Fruit fly (Drosophila melanogaster) whole organism, larva: ENCODE measurements around the gene CG32109.

Experiments
- noc ChIP-seq: fragments of 200-800 bp; sonication (Bioruptor generic); optimal IDR thresholded peaks from 3 replicates; lab custom pipeline; 2019; ENCODE audit warnings: missing biosample characterization, mild to moderate bottlenecking, missing genetic modification characterization, moderate library complexity

Gene CG32109

dm6 chr3L:12745121-12745770, at the start of gene CG32109:
TSS of gene CG32109 (plus strand) at chr3L:12745344.
- no peak for TF ChIP-seq noc (tag; lab: Kevin White, UChicago)

dm6 chr3L:12695695-12696094, 49.4 kb upstream of the CG32109 start:
- TF ChIP-seq noc (tag; lab: Kevin White, UChicago) = no peak

dm6 chr3L:12696503-12696902, 48.6 kb upstream of the CG32109 start:
- TF ChIP-seq noc (tag; lab: Kevin White, UChicago) = no peak

dm6 chr3L:12697531-12697930, 47.6 kb upstream of the CG32109 start:
- no peak for TF ChIP-seq noc (tag; lab: Kevin White, UChicago)

dm6 chr3L:12698236-12698635, 46.9 kb upstream of the CG32109 start:
- TF ChIP-seq noc (tag; lab: Kevin White, UChicago) = no peak

- TF ChIP-seq noc (tag; lab: Kevin White, UChicago) = no peak
Observed at dm6 chr3L:12700509-12700995, 44.6 kb upstream of the CG32109 start.

- TF ChIP-seq noc (tag; lab: Kevin White, UChicago) = no peak
Observed at dm6 chr3L:12701335-12701734, 43.8 kb upstream of the CG32109 start.

- no peak for TF ChIP-seq noc (tag; lab: Kevin White, UChicago)
Observed at dm6 chr3L:12703451-12704020, 41.6 kb upstream of the CG32109 start.

dm6 chr3L:12704335-12704734, 40.8 kb upstream of the CG32109 start:
- no peak for TF ChIP-seq noc (tag; lab: Kevin White, UChicago)

dm6 chr3L:12705377-12705776, 39.8 kb upstream of the CG32109 start:
- TF ChIP-seq noc (tag; lab: Kevin White, UChicago) = no peak

dm6 chr3L:12706456-12706855, 38.7 kb upstream of the CG32109 start:
- TF ChIP-seq noc (tag; lab: Kevin White, UChicago) = no peak

dm6 chr3L:12711418-12711817, 33.7 kb upstream of the CG32109 start:
- TF ChIP-seq noc (tag; lab: Kevin White, UChicago) = no peak

- no peak for TF ChIP-seq noc (tag; lab: Kevin White, UChicago)
Observed at dm6 chr3L:12714588-12715196, 30.5 kb upstream of the CG32109 start.

- no peak for TF ChIP-seq noc (tag; lab: Kevin White, UChicago)
Observed at dm6 chr3L:12716661-12717060, 28.5 kb upstream of the CG32109 start.

dm6 chr3L:12717621-12718020, 27.5 kb upstream of the CG32109 start:
- no peak for TF ChIP-seq noc (tag; lab: Kevin White, UChicago)

dm6 chr3L:12720699-12721098, 24.4 kb upstream of the CG32109 start:
- no peak for TF ChIP-seq noc (tag; lab: Kevin White, UChicago)

- TF ChIP-seq noc (tag; lab: Kevin White, UChicago) = no peak
Observed at dm6 chr3L:12725749-12726148, 19.4 kb upstream of the CG32109 start.
